Worm (Caenorhabditis elegans): ENCODE data around the gene ubc-7.

ce11 chrIII:9666239-9666638 is 35.3 kb upstream of the ubc-7 start:
- TF ChIP-seq B0310.2 (tag; optimal IDR thresholded peaks at IDR 0.05): no peak
- no peak for TF ChIP-seq hmg-4 (GFP tag; optimal IDR thresholded peaks at IDR 0.05)
- no peak for TF ChIP-seq hnd-1 (tag; optimal IDR thresholded peaks at IDR 0.05)
- TF ChIP-seq sea-1 (GFP tag; conservative IDR thresholded peaks at IDR 0.05): no peak
- TF ChIP-seq flt-1 (GFP tag; IDR thresholded peaks at IDR 0.05): no peak
- no peak for TF ChIP-seq tra-4 (tag; optimal IDR thresholded peaks at IDR 0.05)
- TF ChIP-seq aly-1 (tag; optimal IDR thresholded peaks at IDR 0.05): no peak
- TF ChIP-seq ama-1 (optimal IDR thresholded peaks at IDR 0.05): no peak
- TF ChIP-seq ets-7 (tag; optimal IDR thresholded peaks at IDR 0.05): no peak
- TF ChIP-seq ceh-36 (tag; optimal IDR thresholded peaks at IDR 0.05): no peak
- TF ChIP-seq scrt-1 (GFP tag; IDR thresholded peaks at IDR 0.05): no peak

Measured in whole organism, early embryonic.